Fruit fly (Drosophila melanogaster) whole organism, pupa: ENCODE measurements around the gene HP1c.
A peak's percentile ranks its signal among the peaks of the same experiment; 100 is the strongest.

Experiments used
- CG14655 ChIP-seq: fragments of 200-800 bp; sonication (Bioruptor generic); optimal IDR thresholded peaks from 3 replicates; lab custom pipeline; 2017; ENCODE audit warnings: mild to moderate bottlenecking, missing biosample characterization, missing genetic modification reagents, missing genetic modification characterization
- CG17806 ChIP-seq: fragments of 200-800 bp; sonication (Bioruptor generic); optimal IDR thresholded peaks from 2 replicates; lab custom pipeline; 2018; ENCODE audit warnings: missing biosample characterization, mild to moderate bottlenecking, missing genetic modification characterization, moderate library complexity
- CG34367 ChIP-seq: fragments of 200-800 bp; sonication (Bioruptor generic); optimal IDR thresholded peaks from 2 replicates; lab custom pipeline; 2018; ENCODE audit warnings: missing biosample characterization, mild to moderate bottlenecking, missing genetic modification characterization
- CG8159 ChIP-seq: fragments of 200-800 bp; sonication (Bioruptor generic); optimal IDR thresholded peaks from 3 replicates; lab custom pipeline; 2018; ENCODE audit warnings: missing biosample characterization, mild to moderate bottlenecking, missing genetic modification characterization, moderate library complexity
- CG8301 ChIP-seq: fragments of 200-800 bp; sonication (Bioruptor generic); optimal IDR thresholded peaks from 2 replicates; lab custom pipeline; 2018; ENCODE audit warnings: missing biosample characterization, mild to moderate bottlenecking, missing genetic modification characterization
- Ets98B ChIP-seq: fragments of 200-800 bp; sonication (Bioruptor generic); IDR thresholded peaks from 2 replicates; pipeline ENCODE4 v1.3.6; 2022; ENCODE audit warnings: missing biosample characterization, missing genetic modification characterization
- Pif1A ChIP-seq: fragments of 200-800 bp; sonication (Bioruptor generic); optimal IDR thresholded peaks from 3 replicates; lab custom pipeline; 2016; ENCODE audit warnings: missing biosample characterization, missing genetic modification characterization
- fd96Ca ChIP-seq: fragments of 200-800 bp; sonication (Bioruptor generic); IDR thresholded peaks from 3 replicates; pipeline ENCODE4 v1.3.6; 2022; ENCODE audit warnings: missing biosample characterization, missing genetic modification characterization

- TF ChIP-seq Ets98B (GFP tag; lab: Robert Waterston, UW) = no peak
- TF ChIP-seq CG34367 = no peak
- peak; percentile 39; the same call in 1 of the 3 replicates for TF ChIP-seq fd96Ca (GFP tag; lab: Robert Waterston, UW)
- no peak for TF ChIP-seq Pif1A (GFP tag; lab: Kevin White, UChicago)
- TF ChIP-seq CG14655 (GFP tag; lab: Kevin White, UChicago) = no peak
- no peak for TF ChIP-seq CG8301 (tag; lab: Kevin White, UChicago)
- TF ChIP-seq CG17806 (tag; lab: Kevin White, UChicago) = no peak
- no peak for TF ChIP-seq CG8159
These were observed 10.9 kb downstream of the HP1c start for dm6 chr3R:22756289-22756688.
